Fruit fly (Drosophila melanogaster) whole organism, embryonic: Measurements from ENCODE around the gene Nadsyn.
A peak's percentile ranks its signal among the peaks of the same experiment; 100 is the strongest.

Experiments
- Atf-2 ChIP-seq: fragments of 200-800 bp; sonication (Bioruptor generic); optimal IDR thresholded peaks from 2 replicates; lab custom pipeline; 2016; ENCODE audit warnings: missing biosample characterization, missing genetic modification characterization
- Bteb2 ChIP-seq: fragments of 200-800 bp; sonication (Bioruptor generic); optimal IDR thresholded peaks from 2 replicates; lab custom pipeline; 2016; ENCODE audit warnings: missing biosample characterization, missing genetic modification characterization
- CG10543 ChIP-seq: fragments of 200-800 bp; sonication (Bioruptor generic); optimal IDR thresholded peaks from 3 replicates; lab custom pipeline; 2017; ENCODE audit warnings: missing biosample characterization, mild to moderate bottlenecking, missing genetic modification characterization, moderate library complexity
- CG10979 ChIP-seq: fragments of 200-800 bp; sonication (Bioruptor generic); optimal IDR thresholded peaks from 2 replicates; lab custom pipeline; 2018; ENCODE audit warnings: missing biosample characterization, mild to moderate bottlenecking, missing genetic modification characterization, moderate library complexity
- CG11695 ChIP-seq: fragments of 200-800 bp; sonication (Bioruptor generic); IDR thresholded peaks from 3 replicates; pipeline ENCODE4 v1.3.6; 2022; ENCODE audit warnings: missing biosample characterization, missing genetic modification characterization
- CG11696 ChIP-seq: fragments of 200-800 bp; sonication (Bioruptor generic); IDR thresholded peaks from 2 replicates; pipeline ENCODE4 v1.3.6; 2022; ENCODE audit warnings: missing biosample characterization, missing genetic modification characterization
- CG12155 ChIP-seq: fragments of 200-800 bp; sonication (Bioruptor generic); optimal IDR thresholded peaks from 3 replicates; lab custom pipeline; 2016; ENCODE audit warnings: missing biosample characterization, missing genetic modification characterization
- CG12219 ChIP-seq: fragments of 200-800 bp; sonication (Bioruptor generic); optimal IDR thresholded peaks from 3 replicates; lab custom pipeline; 2018; ENCODE audit warnings: missing biosample characterization, mild to moderate bottlenecking, missing genetic modification characterization
- CG12391 ChIP-seq: fragments of 200-800 bp; sonication (Bioruptor generic); optimal IDR thresholded peaks from 3 replicates; lab custom pipeline; 2018; ENCODE audit warnings: missing biosample characterization, mild to moderate bottlenecking, missing genetic modification characterization, moderate library complexity
- CG14014 ChIP-seq: fragments of 200-800 bp; sonication (Bioruptor generic); IDR thresholded peaks from 2 replicates; pipeline ENCODE4 v1.3.6; 2022; ENCODE audit warnings: missing biosample characterization, missing genetic modification characterization
- CG15269 ChIP-seq: fragments of 200-800 bp; sonication (Bioruptor generic); optimal IDR thresholded peaks from 2 replicates; lab custom pipeline; 2018; ENCODE audit warnings: missing biosample characterization, mild to moderate bottlenecking, missing genetic modification characterization, moderate library complexity
- CG1529 ChIP-seq: fragments of 200-800 bp; sonication (Bioruptor generic); optimal IDR thresholded peaks from 3 replicates; lab custom pipeline; 2018; ENCODE audit warnings: missing biosample characterization, missing genetic modification characterization
- CG1603 ChIP-seq: fragments of 200-800 bp; sonication (Bioruptor generic); optimal IDR thresholded peaks from 2 replicates; lab custom pipeline; 2019; ENCODE audit warnings: missing biosample characterization, mild to moderate bottlenecking, missing genetic modification characterization, moderate library complexity
- CG16779 ChIP-seq: fragments of 200-800 bp; sonication (Bioruptor generic); IDR thresholded peaks from 2 replicates; pipeline ENCODE4 v1.3.6; 2022; ENCODE audit warnings: missing biosample characterization, missing genetic modification characterization
- CG18262 ChIP-seq: fragments of 200-800 bp; optimal IDR thresholded peaks from 3 replicates; lab custom pipeline; 2019; ENCODE audit warnings: missing biosample characterization, mild to moderate bottlenecking, missing genetic modification characterization, moderate library complexity
- CG2875 ChIP-seq: fragments of 200-800 bp; sonication (Bioruptor generic); optimal IDR thresholded peaks from 2 replicates; lab custom pipeline; 2017; ENCODE audit warnings: missing biosample characterization, mild to moderate bottlenecking, missing genetic modification characterization, missing genetic modification reagents
- CG31441 ChIP-seq: fragments of 200-800 bp; sonication (Bioruptor generic); IDR thresholded peaks from 2 replicates; pipeline ENCODE4 v1.3.6; 2022; ENCODE audit warnings: missing biosample characterization, missing genetic modification characterization
- CG32532 ChIP-seq: fragments of 200-800 bp; sonication (Bioruptor generic); IDR thresholded peaks from 2 replicates; pipeline ENCODE4 v1.3.6; 2022; ENCODE audit warnings: missing biosample characterization, missing genetic modification characterization
- CG34422 ChIP-seq: fragments of 200-800 bp; sonication (Bioruptor generic); IDR thresholded peaks from 3 replicates; pipeline ENCODE4 v1.3.6; 2022; ENCODE audit warnings: missing biosample characterization, missing genetic modification characterization
- CG6272 ChIP-seq: fragments of 200-800 bp; sonication (Bioruptor generic); IDR thresholded peaks from 2 replicates; pipeline ENCODE4 v1.3.6; 2022; ENCODE audit warnings: missing biosample characterization, missing genetic modification characterization
- CG7271 ChIP-seq: fragments of 200-800 bp; sonication (Bioruptor generic); optimal IDR thresholded peaks from 2 replicates; lab custom pipeline; 2018; ENCODE audit warnings: missing biosample characterization, mild to moderate bottlenecking, missing genetic modification characterization, moderate library complexity
- CG7839 ChIP-seq: fragments of 200-800 bp; sonication (Bioruptor generic); optimal IDR thresholded peaks from 3 replicates; lab custom pipeline; 2018; ENCODE audit warnings: missing biosample characterization, mild to moderate bottlenecking, missing genetic modification characterization, moderate library complexity
- CG8765 ChIP-seq: fragments of 200-800 bp; sonication (Bioruptor generic); IDR thresholded peaks from 2 replicates; pipeline ENCODE4 v1.3.6; 2022; ENCODE audit warnings: missing biosample characterization, missing genetic modification characterization
- CG8944 ChIP-seq: fragments of 200-800 bp; sonication (Bioruptor generic); optimal IDR thresholded peaks from 3 replicates; lab custom pipeline; 2016; ENCODE audit warnings: missing biosample characterization, missing genetic modification characterization
- CTCF ChIP-seq: fragments of 200-800 bp; sonication (Bioruptor generic); optimal IDR thresholded peaks from 2 replicates; lab custom pipeline; 2017; ENCODE audit warnings: missing biosample characterization, mild to moderate bottlenecking, missing genetic modification characterization, moderate library complexity
- Dp ChIP-seq: fragments of 200-800 bp; sonication (Bioruptor generic); optimal IDR thresholded peaks from 2 replicates; lab custom pipeline; 2018; ENCODE audit warnings: missing biosample characterization, mild to moderate bottlenecking, missing genetic modification characterization, moderate library complexity
- Fer1 ChIP-seq: fragments of 200-800 bp; sonication (Bioruptor generic); optimal IDR thresholded peaks from 2 replicates; lab custom pipeline; 2017; ENCODE audit warnings: missing biosample characterization, mild to moderate bottlenecking, missing genetic modification characterization
- HLH3B ChIP-seq: fragments of 200-800 bp; sonication (Bioruptor generic); IDR thresholded peaks from 2 replicates; pipeline ENCODE4 v1.3.6; 2022; ENCODE audit warnings: missing biosample characterization, missing genetic modification characterization
- Hand ChIP-seq: fragments of 200-800 bp; sonication (Bioruptor generic); optimal IDR thresholded peaks from 2 replicates; lab custom pipeline; 2017; ENCODE audit warnings: mild to moderate bottlenecking, missing biosample characterization, missing genetic modification reagents, missing genetic modification characterization
- Jarid2 ChIP-seq: fragments of 200-800 bp; sonication (Bioruptor generic); optimal IDR thresholded peaks from 3 replicates; lab custom pipeline; 2017; ENCODE audit warnings: mild to moderate bottlenecking, missing biosample characterization, missing genetic modification reagents, missing genetic modification characterization
- Oli ChIP-seq: fragments of 200-800 bp; sonication (Bioruptor generic); optimal IDR thresholded peaks from 2 replicates; lab custom pipeline; 2018; ENCODE audit warnings: missing biosample characterization, mild to moderate bottlenecking, missing genetic modification characterization, moderate library complexity
- Rfx ChIP-seq: fragments of 200-800 bp; sonication (Bioruptor generic); IDR thresholded peaks from 2 replicates; pipeline ENCODE4 v1.3.6; 2022; ENCODE audit warnings: missing biosample characterization, missing genetic modification characterization
- Spps ChIP-seq: fragments of 200-800 bp; sonication (Bioruptor generic); optimal IDR thresholded peaks from 2 replicates; lab custom pipeline; 2018; ENCODE audit warnings: missing biosample characterization, mild to moderate bottlenecking, missing genetic modification characterization
- Sry-δ ChIP-seq: fragments of 200-800 bp; sonication (Bioruptor generic); optimal IDR thresholded peaks from 2 replicates; lab custom pipeline; 2016; ENCODE audit warnings: missing biosample characterization, missing genetic modification characterization
- br ChIP-seq: fragments of >200 bp; optimal IDR thresholded peaks from 2 replicates; lab custom pipeline; 2017
- dati ChIP-seq: fragments of 200-800 bp; sonication (Bioruptor generic); IDR thresholded peaks from 2 replicates; pipeline ENCODE4 v1.3.6; 2022; ENCODE audit warnings: missing biosample characterization, missing genetic modification characterization
- ewg ChIP-seq: fragments of 200-800 bp; sonication (Bioruptor generic); optimal IDR thresholded peaks from 3 replicates; lab custom pipeline; 2017; ENCODE audit warnings: mild to moderate bottlenecking, missing biosample characterization, missing genetic modification reagents, missing genetic modification characterization
- gcm2 ChIP-seq: fragments of 200-800 bp; sonication (Bioruptor generic); optimal IDR thresholded peaks from 2 replicates; lab custom pipeline; 2016; ENCODE audit warnings: missing biosample characterization, missing genetic modification characterization
- gem ChIP-seq: fragments of 200-800 bp; sonication (Bioruptor generic); optimal IDR thresholded peaks from 2 replicates; lab custom pipeline; 2019; ENCODE audit warnings: missing biosample characterization, mild to moderate bottlenecking, missing genetic modification characterization, moderate library complexity
- nerfin-1 ChIP-seq: fragments of 200-800 bp; sonication (Bioruptor generic); optimal IDR thresholded peaks from 3 replicates; lab custom pipeline; 2019; ENCODE audit warnings: missing biosample characterization, mild to moderate bottlenecking, missing genetic modification characterization, moderate library complexity
- odd ChIP-seq: fragments of 200-800 bp; sonication (Bioruptor generic); optimal IDR thresholded peaks from 2 replicates; lab custom pipeline; 2017; ENCODE audit warnings: missing biosample characterization, mild to moderate bottlenecking, missing genetic modification characterization
- pan ChIP-seq, 4 experiments: fragments of >200 bp in 3 of 4; fragments of 200-800 bp in 1 of 4; sonication (Bioruptor generic) in 1 of 4; optimal IDR thresholded peaks in 3 of 4; IDR thresholded peaks in 1 of 4; 2 replicates each; pipeline versions ENCODE4 v1.3.6 to Lab custom; 2017 to 2022; ENCODE audit warnings: missing biosample characterization in 2 of 4, missing genetic modification characterization in 2 of 4, mixed read lengths in 1 of 4
- pho ChIP-seq: fragments of 200-800 bp; sonication (Bioruptor generic); optimal IDR thresholded peaks from 2 replicates; lab custom pipeline; 2016; ENCODE audit warnings: missing biosample characterization, missing genetic modification characterization
- prd ChIP-seq, 3 experiments: fragments of >200 bp in 2 of 3; fragments of 200-800 bp in 1 of 3; sonication (Bioruptor generic) in 1 of 3; optimal IDR thresholded peaks in 2 of 3; IDR thresholded peaks in 1 of 3; 2 replicates in 2 of 3; 3 replicates in 1 of 3; pipeline versions ENCODE4 v1.3.6 to Lab custom; 2017 to 2022; ENCODE audit warnings: missing biosample characterization in 1 of 3, missing genetic modification characterization in 1 of 3
- pros ChIP-seq: fragments of 200-800 bp; sonication (Bioruptor generic); optimal IDR thresholded peaks from 3 replicates; lab custom pipeline; 2019; ENCODE audit warnings: missing biosample characterization, mild to moderate bottlenecking, missing genetic modification characterization, moderate library complexity
- slbo ChIP-seq: fragments of 200-800 bp; sonication (Bioruptor generic); IDR thresholded peaks from 2 replicates; pipeline ENCODE4 v1.3.6; 2022; ENCODE audit warnings: missing biosample characterization, missing genetic modification characterization
- sr ChIP-seq: fragments of 200-800 bp; sonication (Bioruptor generic); IDR thresholded peaks from 3 replicates; pipeline ENCODE4 v1.3.6; 2022; ENCODE audit warnings: missing biosample characterization, missing genetic modification characterization
- tna ChIP-seq: fragments of 200-800 bp; sonication (Bioruptor generic); IDR thresholded peaks from 2 replicates; pipeline ENCODE4 v1.3.6; 2022; ENCODE audit warnings: missing biosample characterization, missing genetic modification characterization; ENCODE audit not compliant: partially characterized antibody
- tx ChIP-seq: fragments of 200-800 bp; sonication (Bioruptor generic); optimal IDR thresholded peaks from 2 replicates; lab custom pipeline; 2016; ENCODE audit warnings: missing biosample characterization, missing genetic modification characterization
- unpg ChIP-seq: fragments of 200-800 bp; sonication (Bioruptor generic); optimal IDR thresholded peaks from 3 replicates; lab custom pipeline; 2018; ENCODE audit warnings: missing biosample characterization, mild to moderate bottlenecking, missing genetic modification characterization, moderate library complexity
- zf30C ChIP-seq: fragments of 200-800 bp; sonication (Bioruptor generic); optimal IDR thresholded peaks from 3 replicates; lab custom pipeline; 2018; ENCODE audit warnings: missing biosample characterization, mild to moderate bottlenecking, missing genetic modification characterization

Gene Nadsyn

dm6 chrX:13734866-13735265 is 16.8 kb upstream of the Nadsyn start:
- TF ChIP-seq dati (GFP tag; lab: Robert Waterston, UW), result no peak
- no peak for TF ChIP-seq pros (GFP tag; lab: Kevin White, UChicago)
- TF ChIP-seq CG2875 (GFP tag; lab: Kevin White, UChicago), result no peak
- TF ChIP-seq CG6272 (GFP tag; lab: Robert Waterston, UW), result no peak
- TF ChIP-seq Atf-2 (GFP tag; lab: Kevin White, UChicago), result no peak
- no peak for TF ChIP-seq zf30C (GFP tag; lab: Kevin White, UChicago)
- no peak for TF ChIP-seq CG10543 (GFP tag; lab: Kevin White, UChicago)
- no peak for TF ChIP-seq odd
- TF ChIP-seq CG11695 (GFP tag; lab: Robert Waterston, UW), result peak; percentile 56; the same call in 2 of the 3 replicates
- no peak for TF ChIP-seq CG7271 (tag; lab: Kevin White, UChicago)
- no peak for TF ChIP-seq CG11696 (GFP tag; lab: Robert Waterston, UW)
- no peak for TF ChIP-seq CG34422 (GFP tag; lab: Robert Waterston, UW)
- TF ChIP-seq CG16779, result no peak
- no peak for TF ChIP-seq sr (GFP tag; lab: Robert Waterston, UW)
- no peak for TF ChIP-seq CTCF (GFP tag; lab: Kevin White, UChicago)
- no peak for TF ChIP-seq CG12219 (GFP tag; lab: Kevin White, UChicago)
- TF ChIP-seq gem (tag; lab: Kevin White, UChicago), result no peak
- no peak for TF ChIP-seq tx
- no peak for TF ChIP-seq Spps (tag; lab: Kevin White, UChicago)
- TF ChIP-seq br (lab: Kevin White, UChicago), result no peak
- TF ChIP-seq CG1603 (tag; lab: Kevin White, UChicago), result no peak
- TF ChIP-seq CG1529 (GFP tag; lab: Kevin White, UChicago), result no peak
- no peak for TF ChIP-seq CG12155 (GFP tag; lab: Kevin White, UChicago)
- no peak for TF ChIP-seq nerfin-1
- no peak for TF ChIP-seq Sry-δ (GFP tag; lab: Kevin White, UChicago)
- no peak for TF ChIP-seq slbo (GFP tag; lab: Robert Waterston, UW)
- no peak for TF ChIP-seq Oli (tag; lab: Kevin White, UChicago)
- TF ChIP-seq Dp, result no peak
- TF ChIP-seq CG31441 (GFP tag; lab: Robert Waterston, UW), result no peak
- TF ChIP-seq Bteb2 (GFP tag; lab: Kevin White, UChicago), result no peak
- TF ChIP-seq CG32532, result no peak
- TF ChIP-seq CG7839 (tag; lab: Kevin White, UChicago), result no peak
- TF ChIP-seq CG12391 (tag; lab: Kevin White, UChicago), result no peak
- TF ChIP-seq tna (GFP tag; lab: Robert Waterston, UW), result no peak
- no peak for TF ChIP-seq unpg (GFP tag; lab: Kevin White, UChicago)
- no peak for TF ChIP-seq pho (GFP tag; lab: Kevin White, UChicago)
- TF ChIP-seq Fer1, result no peak
- TF ChIP-seq Hand (GFP tag; lab: Kevin White, UChicago), result no peak
- TF ChIP-seq HLH3B (GFP tag; lab: Robert Waterston, UW), result no peak
- TF ChIP-seq prd (optimal IDR thresholded peaks at IDR 0.05; lab: Kevin White, UChicago), result no peak
- no peak for TF ChIP-seq prd (GFP tag; IDR thresholded peaks at IDR 0.05; lab: Robert Waterston, UW)
- TF ChIP-seq CG10979 (tag; lab: Kevin White, UChicago), result peak; percentile 29
- TF ChIP-seq ewg (GFP tag; lab: Kevin White, UChicago), result no peak
- 0 out of 2 replicates have a peak, but pooled peaks have one; percentile 15 for TF ChIP-seq Rfx (GFP tag; lab: Robert Waterston, UW)
- no peak for TF ChIP-seq CG15269
- no peak for TF ChIP-seq pan (optimal IDR thresholded peaks at IDR 0.05; lab: Kevin White, UChicago)
- peak in 1 of 2 experiments; percentile 21 for TF ChIP-seq pan (GFP tag; optimal IDR thresholded peaks at IDR 0.05 in 1 of 2, IDR thresholded peaks at IDR 0.05 in 1 of 2)
- no peak for TF ChIP-seq CG8765 (GFP tag; lab: Robert Waterston, UW)
- TF ChIP-seq CG8944, result no peak
- peak; percentile 33 for TF ChIP-seq CG18262
- 0 out of 2 replicates have a peak, but pooled peaks have one; percentile 12 for TF ChIP-seq CG14014 (GFP tag; lab: Robert Waterston, UW)
- no peak for TF ChIP-seq gcm2 (GFP tag; lab: Kevin White, UChicago)
- TF ChIP-seq Jarid2, result no peak
